Worm (Caenorhabditis elegans) whole organism, L1 larva: ENCODE results near the gene Y73F8A.10.
"Not testable (repeated sequence)": the region's sequence is repeated elsewhere in the genome, so short reads cannot be mapped to it uniquely, and the experiment has no call there.

Experiments used
- C04F5.9 ChIP-seq: sonication (generic microtip); optimal IDR thresholded peaks from 2 replicates; lab custom pipeline; 2016; ENCODE audit warnings: missing genetic modification characterization, missing compliant biosample characterization
- C16A3.4 ChIP-seq: fragments of 150-350 bp; optimal IDR thresholded peaks from 2 replicates; lab custom pipeline; 2014; ENCODE audit warnings: missing biosample characterization, missing genetic modification characterization
- C34B4.2 ChIP-seq: sonication (generic microtip); optimal IDR thresholded peaks from 2 replicates; lab custom pipeline; 2017; ENCODE audit warnings: mild to moderate bottlenecking, missing genetic modification characterization, missing compliant biosample characterization
- F16B12.6 ChIP-seq: fragments of 150-350 bp; optimal IDR thresholded peaks from 2 replicates; lab custom pipeline; 2014; ENCODE audit warnings: missing biosample characterization, missing genetic modification characterization
- alr-1 ChIP-seq: fragments of 200-800 bp; sonication (Bioruptor generic); optimal IDR thresholded peaks from 2 replicates; lab custom pipeline; 2018; ENCODE audit warnings: borderline replicate concordance, mild to moderate bottlenecking, missing genetic modification characterization, missing compliant biosample characterization
- ama-1 ChIP-seq: fragments of 150-350 bp; optimal IDR thresholded peaks from 2 replicates; lab custom pipeline; 2014
- ceh-90 ChIP-seq: sonication (generic microtip); optimal IDR thresholded peaks from 2 replicates; lab custom pipeline; 2016; ENCODE audit warnings: missing genetic modification characterization, missing compliant biosample characterization
- dpl-1 ChIP-seq, 3 experiments: fragments of 150-350 bp in 2 of 3; sonication (generic microtip) in 1 of 3; optimal IDR thresholded peaks; 2 replicates each; lab custom pipeline; 2014 to 2017; ENCODE audit warnings: missing biosample characterization in 3 of 3, missing genetic modification characterization in 3 of 3, missing genetic modification reagents in 3 of 3
- efl-1 ChIP-seq, 4 experiments: fragments of 150-350 bp; optimal IDR thresholded peaks in 3 of 4; peaks in 1 of 4; 1 replicate in 1 of 4; 2 replicates in 3 of 4; lab custom pipeline; 2014; ENCODE audit warnings: missing biosample characterization in 2 of 4, missing genetic modification characterization in 2 of 4, missing genetic modification reagents in 2 of 4
- egl-13 ChIP-seq: sonication (generic microtip); optimal IDR thresholded peaks from 2 replicates; lab custom pipeline; 2016; ENCODE audit warnings: missing genotype, missing genetic modification reagents, missing genetic modification characterization, missing compliant biosample characterization
- elt-2 ChIP-seq: sonication (generic microtip); optimal IDR thresholded peaks from 2 replicates; lab custom pipeline; 2016; ENCODE audit warnings: missing genetic modification characterization, mild to moderate bottlenecking, inconsistent platforms, missing compliant biosample characterization, missing genetic modification reagents
- ets-5 ChIP-seq: fragments of 200-800 bp; sonication (Bioruptor generic); IDR thresholded peaks from 2 replicates; pipeline ENCODE4 v1.3.6; 2022; ENCODE audit warnings: missing genetic modification characterization, missing compliant biosample characterization
- fkh-10 ChIP-seq: sonication (generic microtip); optimal IDR thresholded peaks from 2 replicates; lab custom pipeline; 2017; ENCODE audit warnings: missing biosample characterization, missing genetic modification reagents, missing genetic modification characterization
- fkh-4 ChIP-seq: sonication (generic microtip); optimal IDR thresholded peaks from 2 replicates; lab custom pipeline; 2016; ENCODE audit warnings: missing compliant biosample characterization, missing genetic modification characterization, borderline replicate concordance
- hpl-2 ChIP-seq: fragments of 150-350 bp; optimal IDR thresholded peaks from 2 replicates; lab custom pipeline; 2014; ENCODE audit warnings: missing biosample characterization, missing genetic modification reagents, missing genetic modification characterization
- jun-1 ChIP-seq: fragments of 150-350 bp; optimal IDR thresholded peaks from 2 replicates; lab custom pipeline; 2014; ENCODE audit warnings: missing biosample characterization, missing genetic modification reagents, missing genetic modification characterization
- lin-13 ChIP-seq: fragments of 150-350 bp; optimal IDR thresholded peaks from 2 replicates; lab custom pipeline; 2014; ENCODE audit warnings: missing biosample characterization, missing genetic modification reagents, missing genetic modification characterization
- lin-15B ChIP-seq: fragments of 150-350 bp; sonication (generic microtip); optimal IDR thresholded peaks from 3 replicates; lab custom pipeline; 2014; ENCODE audit warnings: missing biosample characterization, missing genetic modification characterization
- lin-35 ChIP-seq, 2 experiments: fragments of 150-350 bp; optimal IDR thresholded peaks; 2 replicates each; lab custom pipeline; 2014; ENCODE audit warnings: missing biosample characterization in 2 of 2, missing genetic modification characterization in 2 of 2, missing genetic modification reagents in 2 of 2
- lin-39 ChIP-seq: fragments of 150-350 bp; optimal IDR thresholded peaks from 2 replicates; lab custom pipeline; 2014; ENCODE audit warnings: missing biosample characterization, missing genetic modification reagents, missing genetic modification characterization
- mdl-1 ChIP-seq, 2 experiments: fragments of 150-350 bp; optimal IDR thresholded peaks; 2 replicates each; lab custom pipeline; 2014 to 2017; ENCODE audit warnings: missing biosample characterization in 2 of 2, missing genetic modification characterization in 2 of 2, inconsistent platforms in 1 of 2
- mep-1 ChIP-seq: fragments of 150-350 bp; optimal IDR thresholded peaks from 2 replicates; lab custom pipeline; 2014; ENCODE audit warnings: missing biosample characterization, missing genetic modification characterization
- nhr-12 ChIP-seq: sonication (generic microtip); optimal IDR thresholded peaks from 2 replicates; lab custom pipeline; 2017; ENCODE audit warnings: missing biosample characterization, missing genetic modification characterization
- nhr-19 ChIP-seq: fragments of 200-800 bp; sonication (Bioruptor generic); conservative IDR thresholded peaks from 2 replicates; pipeline ENCODE4 v1.3.6; 2022; ENCODE audit warnings: missing genetic modification characterization, missing compliant biosample characterization
- nhr-20 ChIP-seq: sonication (generic microtip); optimal IDR thresholded peaks from 2 replicates; lab custom pipeline; 2016; ENCODE audit warnings: mild to moderate bottlenecking, missing genetic modification characterization, missing compliant biosample characterization
- nhr-237 ChIP-seq: fragments of 150-350 bp; optimal IDR thresholded peaks from 2 replicates; lab custom pipeline; 2014; ENCODE audit warnings: missing biosample characterization, missing genetic modification characterization
- nhr-85 ChIP-seq: sonication (generic microtip); peaks from one replicate; lab custom pipeline; 2016; ENCODE audit warnings: missing genetic modification characterization, inconsistent platforms, missing compliant biosample characterization
- pqm-1 ChIP-seq: sonication (generic microtip); optimal IDR thresholded peaks from 3 replicates; lab custom pipeline; 2017; ENCODE audit warnings: missing biosample characterization, missing genetic modification characterization
- snpc-4 ChIP-seq: fragments of 150-350 bp; optimal IDR thresholded peaks from 2 replicates; lab custom pipeline; 2014; ENCODE audit warnings: missing biosample characterization, missing genetic modification characterization
- snu-23 ChIP-seq: sonication (generic microtip); optimal IDR thresholded peaks from 2 replicates; lab custom pipeline; 2016; ENCODE audit warnings: missing genetic modification characterization, missing compliant biosample characterization
- sptf-1 ChIP-seq: fragments of 150-350 bp; optimal IDR thresholded peaks from 2 replicates; lab custom pipeline; 2014; ENCODE audit warnings: missing biosample characterization, missing genetic modification characterization
- sup-37 ChIP-seq: fragments of 200-800 bp; sonication (Bioruptor generic); optimal IDR thresholded peaks from 2 replicates; lab custom pipeline; 2018; ENCODE audit warnings: mild to moderate bottlenecking, missing genetic modification characterization, missing compliant biosample characterization
- unc-130 ChIP-seq: fragments of 150-350 bp; optimal IDR thresholded peaks from 2 replicates; lab custom pipeline; 2017; ENCODE audit warnings: missing biosample characterization, missing genetic modification characterization, inconsistent platforms
- unc-62 ChIP-seq: fragments of 150-350 bp; optimal IDR thresholded peaks from 2 replicates; lab custom pipeline; 2014; ENCODE audit warnings: missing biosample characterization, missing genetic modification reagents, missing genetic modification characterization
- unc-86 ChIP-seq: sonication (generic microtip); optimal IDR thresholded peaks from 2 replicates; lab custom pipeline; 2016; ENCODE audit warnings: missing genetic modification characterization, missing compliant biosample characterization
- vab-15 ChIP-seq: sonication (generic microtip); optimal IDR thresholded peaks from 2 replicates; lab custom pipeline; 2017; ENCODE audit warnings: missing genotype, mild to moderate bottlenecking, missing genetic modification characterization, missing compliant biosample characterization
- xbp-1 ChIP-seq: sonication (generic microtip); optimal IDR thresholded peaks from 2 replicates; lab custom pipeline; 2016; ENCODE audit warnings: missing genetic modification characterization, missing compliant biosample characterization
- zip-4 ChIP-seq: fragments of 200-800 bp; sonication (Bioruptor generic); optimal IDR thresholded peaks from 2 replicates; lab custom pipeline; 2018; ENCODE audit warnings: mild to moderate bottlenecking, missing genetic modification characterization, moderate library complexity, missing compliant biosample characterization
- ztf-4 ChIP-seq: fragments of 150-350 bp; optimal IDR thresholded peaks from 2 replicates; lab custom pipeline; 2014; ENCODE audit warnings: missing biosample characterization, missing genetic modification characterization

The Y73F8A.10 gene

ce11 chrIV:15310965-15311364, 16.8 kb downstream of the Y73F8A.10 start:
- peak; percentile 72 for TF ChIP-seq nhr-85 (tag; lab: Kevin White, UChicago)
- TF ChIP-seq, all 84 proteins: peak for 1; not testable (repeated sequence) for 83

ce11 chrIV:15311590-15311989, 17.4 kb downstream of the Y73F8A.10 start, which contains the start of gene Y73F8A.12:
Gene Y73F8A.12, minus strand, starts transcription at chrIV:15311690.
- TF ChIP-seq hpl-2; lin-13 (GFP tag; lab: Kevin White, UChicago); nhr-85 (tag; lab: Kevin White, UChicago): not testable (repeated sequence)

- no peak for TF ChIP-seq fkh-4 (tag; lab: Kevin White, UChicago)
- TF ChIP-seq nhr-20 (tag; lab: Kevin White, UChicago), result no peak
- TF ChIP-seq zip-4 (GFP tag; lab: Kevin White, UChicago), result no peak
- TF ChIP-seq snu-23, result peak; percentile 11
- no peak for TF ChIP-seq pqm-1 (tag; lab: Kevin White, UChicago)
- peak in 1 of 2 experiments; percentile 20 for TF ChIP-seq efl-1 (optimal IDR thresholded peaks at IDR 0.05; lab: Kevin White, UChicago)
- no peak for TF ChIP-seq efl-1 (GFP tag; optimal IDR thresholded peaks at IDR 0.05 in 1 of 2; lab: Kevin White, UChicago)
- no peak for TF ChIP-seq ztf-4
- no peak for TF ChIP-seq mep-1
- no peak for TF ChIP-seq alr-1
- TF ChIP-seq mdl-1 (tag; optimal IDR thresholded peaks at IDR 0.05; lab: Kevin White, UChicago), result no peak
- TF ChIP-seq lin-35 (GFP tag; optimal IDR thresholded peaks at IDR 0.05; lab: Kevin White, UChicago), result peak in 1 of 2 experiments; percentile 38
- peak in 1 of 3 experiments; percentile 9 for TF ChIP-seq dpl-1 (GFP tag; optimal IDR thresholded peaks at IDR 0.05; lab: Kevin White, UChicago)
- no peak for TF ChIP-seq nhr-12
These were observed 17.9 kb downstream of the Y73F8A.10 start, which contains the start of gene Y73F8A.13 for ce11 chrIV:15312008-15312407. Gene Y73F8A.13, plus strand, starts transcription at chrIV:15312247.

- TF ChIP-seq nhr-85 (tag; lab: Kevin White, UChicago) (peak; percentile 14), lin-35 (GFP tag; optimal IDR thresholded peaks at IDR 0.05; lab: Kevin White, UChicago) (no peak)
These were observed 21.4 kb downstream of the Y73F8A.10 start for ce11 chrIV:15315502-15315901.

ce11 chrIV:15318982-15319381, 24.8 kb downstream of the Y73F8A.10 start, which contains the start of gene Y73F8A.14:
Gene Y73F8A.14, minus strand, starts transcription at chrIV:15319082.
- not testable (repeated sequence) for TF ChIP-seq F16B12.6 (tag; lab: Kevin White, UChicago); nhr-12; mep-1

ce11 chrIV:15321279-15321678, 27.1 kb downstream of the Y73F8A.10 start, which contains the start of gene Y73F8A.15:
Gene Y73F8A.15, plus strand, starts transcription at chrIV:15321579.
- TF ChIP-seq lin-39 (tag; lab: Kevin White, UChicago), result no peak
- TF ChIP-seq jun-1, result no peak
- no peak for TF ChIP-seq nhr-12
- no peak for TF ChIP-seq C04F5.9 (tag; lab: Kevin White, UChicago)
- no peak for TF ChIP-seq unc-62
- TF ChIP-seq unc-86, result no peak
- no peak for TF ChIP-seq C34B4.2
- no peak for TF ChIP-seq lin-15B (tag; lab: Kevin White, UChicago)
- TF ChIP-seq ama-1 (lab: Kevin White, UChicago), result no peak
- no peak for TF ChIP-seq sptf-1 (tag; lab: Kevin White, UChicago)
- no peak for TF ChIP-seq egl-13 (tag; lab: Kevin White, UChicago)
- TF ChIP-seq pqm-1 (tag; lab: Kevin White, UChicago), result no peak
- TF ChIP-seq snpc-4, result no peak
- TF ChIP-seq efl-1 (optimal IDR thresholded peaks at IDR 0.05; lab: Kevin White, UChicago), result no peak
- TF ChIP-seq efl-1 (GFP tag; optimal IDR thresholded peaks at IDR 0.05 in 1 of 2; lab: Kevin White, UChicago), result no peak
- TF ChIP-seq nhr-237 (tag; lab: Kevin White, UChicago), result no peak

- TF ChIP-seq nhr-20 (tag; lab: Kevin White, UChicago) (no peak), ceh-90 (tag; lab: Kevin White, UChicago) (no peak), sup-37 (GFP tag; lab: Kevin White, UChicago) (no peak), ets-5 (GFP tag; lab: Robert Waterston, UW) (no peak), nhr-19 (GFP tag; lab: Robert Waterston, UW) (no peak), lin-35 (GFP tag; optimal IDR thresholded peaks at IDR 0.05; lab: Kevin White, UChicago) (no peak), vab-15 (tag; lab: Kevin White, UChicago) (no peak), C16A3.4 (no peak), unc-130 (tag; lab: Kevin White, UChicago) (no peak), xbp-1 (tag; lab: Kevin White, UChicago) (no peak), elt-2 (tag; lab: Kevin White, UChicago) (no peak), nhr-237 (tag; lab: Kevin White, UChicago) (no peak), fkh-10 (GFP tag; lab: Kevin White, UChicago) (no peak)
- TF ChIP-seq, all 84 proteins: peak for 0
These were observed 29.5 kb downstream of the Y73F8A.10 start, which contains the start of gene tbx-39 for ce11 chrIV:15323593-15323992. Gene tbx-39, plus strand, starts transcription at chrIV:15323893.
